Worm (Caenorhabditis elegans) whole organism, late embryonic: ENCODE measurements around the gene F54D5.2.

Experiments
- C08G9.2 ChIP-seq: sonication (generic microtip); optimal IDR thresholded peaks from 2 replicates; lab custom pipeline; 2016; ENCODE audit warnings: mild to moderate bottlenecking, missing genetic modification characterization, moderate library complexity, missing compliant biosample characterization
- C38D4.7 ChIP-seq: fragments of 200-800 bp; sonication (Bioruptor generic); optimal IDR thresholded peaks from 2 replicates; lab custom pipeline; 2018; ENCODE audit warnings: mild to moderate bottlenecking, missing genetic modification characterization, moderate library complexity, missing compliant biosample characterization
- F13H6.1 ChIP-seq: sonication (generic microtip); optimal IDR thresholded peaks from 2 replicates; lab custom pipeline; 2016; ENCODE audit warnings: missing genetic modification characterization, missing compliant biosample characterization
- K02D7.2 ChIP-seq: sonication (generic microtip); optimal IDR thresholded peaks from 2 replicates; lab custom pipeline; 2017; ENCODE audit warnings: mild to moderate bottlenecking, missing genetic modification characterization, missing compliant biosample characterization
- K09A11.1 ChIP-seq: sonication (generic microtip); optimal IDR thresholded peaks from 2 replicates; lab custom pipeline; 2017; ENCODE audit warnings: antibody characterized with exemption, mild to moderate bottlenecking, missing genetic modification characterization, missing compliant biosample characterization; ENCODE audit not compliant: insufficient read depth
- Y22D7AL.16 ChIP-seq: sonication (generic microtip); optimal IDR thresholded peaks from 2 replicates; lab custom pipeline; 2016; ENCODE audit warnings: missing genetic modification characterization, missing compliant biosample characterization
- ama-1 ChIP-seq: fragments of 150-350 bp; optimal IDR thresholded peaks from 2 replicates; lab custom pipeline; 2014
- ceh-18 ChIP-seq: sonication (generic microtip); optimal IDR thresholded peaks from 2 replicates; lab custom pipeline; 2016; ENCODE audit warnings: missing genetic modification characterization, missing compliant biosample characterization
- ceh-2 ChIP-seq: sonication (generic microtip); optimal IDR thresholded peaks from 2 replicates; lab custom pipeline; 2016; ENCODE audit warnings: missing genotype, missing genetic modification characterization, missing compliant biosample characterization
- ceh-31 ChIP-seq: sonication (generic microtip); optimal IDR thresholded peaks from 2 replicates; lab custom pipeline; 2016; ENCODE audit warnings: missing genetic modification characterization, missing compliant biosample characterization
- ceh-34 ChIP-seq: sonication (generic microtip); optimal IDR thresholded peaks from 2 replicates; lab custom pipeline; 2016; ENCODE audit warnings: mild to moderate bottlenecking, missing genetic modification characterization, missing compliant biosample characterization
- ceh-48 ChIP-seq: sonication (generic microtip); optimal IDR thresholded peaks from 2 replicates; lab custom pipeline; 2016; ENCODE audit warnings: missing genetic modification characterization, inconsistent platforms, missing compliant biosample characterization
- dve-1 ChIP-seq: sonication (generic microtip); optimal IDR thresholded peaks from 2 replicates; lab custom pipeline; 2017; ENCODE audit warnings: antibody characterized with exemption, mild to moderate bottlenecking, missing genetic modification characterization, missing compliant biosample characterization
- elt-2 ChIP-seq: sonication (generic microtip); optimal IDR thresholded peaks from 2 replicates; lab custom pipeline; 2016; ENCODE audit warnings: missing genetic modification reagents, missing genetic modification characterization, missing compliant biosample characterization
- elt-4 ChIP-seq: sonication (generic microtip); optimal IDR thresholded peaks from 2 replicates; lab custom pipeline; 2016; ENCODE audit warnings: missing genetic modification characterization, missing compliant biosample characterization
- fax-1 ChIP-seq: sonication (generic microtip); optimal IDR thresholded peaks from 2 replicates; lab custom pipeline; 2016; ENCODE audit warnings: missing genotype, missing genetic modification characterization, missing compliant biosample characterization
- gmeb-2 ChIP-seq: sonication (generic microtip); optimal IDR thresholded peaks from 2 replicates; lab custom pipeline; 2016; ENCODE audit warnings: missing genetic modification characterization, inconsistent platforms, missing compliant biosample characterization
- hlh-6 ChIP-seq: sonication (generic microtip); optimal IDR thresholded peaks from 2 replicates; lab custom pipeline; 2016; ENCODE audit warnings: missing genotype, missing genetic modification characterization, missing compliant biosample characterization
- hlh-8 ChIP-seq: sonication (generic microtip); optimal IDR thresholded peaks from 2 replicates; lab custom pipeline; 2016; ENCODE audit warnings: missing genotype, missing genetic modification characterization, missing compliant biosample characterization
- lin-11 ChIP-seq: fragments of 200-800 bp; sonication (Bioruptor generic); optimal IDR thresholded peaks from 2 replicates; lab custom pipeline; 2018; ENCODE audit warnings: mild to moderate bottlenecking, missing genetic modification characterization, missing compliant biosample characterization
- nfya-1 ChIP-seq: sonication (generic microtip); optimal IDR thresholded peaks from 2 replicates; lab custom pipeline; 2017; ENCODE audit warnings: missing genetic modification characterization, mild to moderate bottlenecking, missing compliant biosample characterization, antibody characterized with exemption, moderate library complexity
- nhr-11 ChIP-seq: fragments of 150-350 bp; optimal IDR thresholded peaks from 2 replicates; lab custom pipeline; 2014; ENCODE audit warnings: missing biosample characterization, missing genetic modification characterization
- nhr-232 ChIP-seq: sonication (generic microtip); optimal IDR thresholded peaks from 2 replicates; lab custom pipeline; 2016; ENCODE audit warnings: missing genetic modification characterization, missing compliant biosample characterization
- pag-3 ChIP-seq: sonication (generic microtip); optimal IDR thresholded peaks from 2 replicates; lab custom pipeline; 2016; ENCODE audit warnings: missing compliant biosample characterization, missing genetic modification characterization, borderline replicate concordance
- pha-4 ChIP-seq: fragments of 150-350 bp; optimal IDR thresholded peaks from 2 replicates; lab custom pipeline; 2018; ENCODE audit warnings: missing biosample characterization, missing genetic modification reagents, missing genetic modification characterization
- pqm-1 ChIP-seq: sonication (generic microtip); optimal IDR thresholded peaks from 2 replicates; lab custom pipeline; 2016; ENCODE audit warnings: missing genetic modification characterization, missing compliant biosample characterization
- ref-2 ChIP-seq: sonication (generic microtip); optimal IDR thresholded peaks from 2 replicates; lab custom pipeline; 2016; ENCODE audit warnings: missing genetic modification characterization, missing compliant biosample characterization
- rnt-1 ChIP-seq: sonication (generic microtip); optimal IDR thresholded peaks from 2 replicates; lab custom pipeline; 2016; ENCODE audit warnings: missing genetic modification characterization, missing compliant biosample characterization
- sdc-2 ChIP-seq: sonication (generic microtip); optimal IDR thresholded peaks from 2 replicates; lab custom pipeline; 2016; ENCODE audit warnings: missing genotype, missing genetic modification characterization, missing compliant biosample characterization
- sox-2 ChIP-seq: fragments of 200-800 bp; sonication (Bioruptor generic); IDR thresholded peaks from 2 replicates; pipeline ENCODE4 v1.3.6; 2022; ENCODE audit warnings: missing genetic modification reagents, missing genetic modification characterization, missing compliant biosample characterization
- syd-9 ChIP-seq: sonication (generic microtip); optimal IDR thresholded peaks from 2 replicates; lab custom pipeline; 2016; ENCODE audit warnings: mild to moderate bottlenecking, missing genetic modification characterization, moderate library complexity, missing compliant biosample characterization
- tbx-2 ChIP-seq: sonication (generic microtip); optimal IDR thresholded peaks from 2 replicates; lab custom pipeline; 2016; ENCODE audit warnings: missing genetic modification characterization, missing compliant biosample characterization
- tbx-7 ChIP-seq: sonication (generic microtip); optimal IDR thresholded peaks from 2 replicates; lab custom pipeline; 2016; ENCODE audit warnings: missing genotype, missing genetic modification characterization, missing compliant biosample characterization
- unc-86 ChIP-seq: sonication (generic microtip); optimal IDR thresholded peaks from 2 replicates; lab custom pipeline; 2016; ENCODE audit warnings: missing genetic modification characterization, missing compliant biosample characterization
- ztf-16 ChIP-seq: sonication (generic microtip); optimal IDR thresholded peaks from 2 replicates; lab custom pipeline; 2017; ENCODE audit warnings: missing genetic modification characterization, missing compliant biosample characterization

F54D5.2 gene

ce11 chrII:11534429-11535099, 38.4 kb upstream of the F54D5.2 start, which contains the start of gene Y62F5A.12 (continued):
- TF ChIP-seq tbx-2 (tag; lab: Kevin White, UChicago) (peak; percentile 99), lin-11 (tag; lab: Kevin White, UChicago) (peak; percentile 22), ztf-16 (tag; lab: Kevin White, UChicago) (peak; percentile 78), sox-2 (GFP tag; lab: Robert Waterston, UW) (peak; percentile 35; the same call in 1 of the 2 replicates), rnt-1 (tag; lab: Kevin White, UChicago) (peak; percentile 98), pqm-1 (tag; lab: Kevin White, UChicago) (peak; percentile 89), ceh-2 (tag; lab: Kevin White, UChicago) (peak; percentile 95), hlh-6 (peak; percentile 62), fax-1 (tag; lab: Kevin White, UChicago) (peak; percentile 94), ceh-48 (tag; lab: Kevin White, UChicago) (peak; percentile 35), unc-86 (tag; lab: Kevin White, UChicago) (peak; percentile 79), nfya-1 (peak; percentile 35), Y22D7AL.16 (peak; percentile 5), pag-3 (tag; lab: Kevin White, UChicago) (peak; percentile 96), elt-4 (tag; lab: Kevin White, UChicago) (peak; percentile 79), ceh-18 (tag; lab: Kevin White, UChicago) (peak; percentile 89), syd-9 (tag; lab: Kevin White, UChicago) (peak; percentile 85), C08G9.2 (tag; lab: Kevin White, UChicago) (peak; percentile 97)

- TF ChIP-seq sdc-2 (peak; percentile 36), dve-1 (tag; lab: Kevin White, UChicago) (no peak), hlh-8 (tag; lab: Kevin White, UChicago) (no peak), ceh-34 (tag; lab: Kevin White, UChicago) (no peak), ceh-31 (tag; lab: Kevin White, UChicago) (peak; percentile 42), gmeb-2 (tag; lab: Kevin White, UChicago) (peak; percentile 4), K09A11.1 (no peak), sox-2 (GFP tag; lab: Robert Waterston, UW) (no peak), nhr-232 (no peak), ref-2 (tag; lab: Kevin White, UChicago) (peak; percentile 68), tbx-7 (tag; lab: Kevin White, UChicago) (no peak), ama-1 (lab: Kevin White, UChicago) (no peak), tbx-2 (tag; lab: Kevin White, UChicago) (peak; percentile 48)
These were observed 37.6 kb upstream of the F54D5.2 start for ce11 chrII:11535429-11535828.

ce11 chrII:11535924-11536323, 37.1 kb upstream of the F54D5.2 start:
- TF ChIP-seq elt-2 (tag; lab: Kevin White, UChicago) (peak; percentile 43), ztf-16 (tag; lab: Kevin White, UChicago) (no peak)

DNA sequence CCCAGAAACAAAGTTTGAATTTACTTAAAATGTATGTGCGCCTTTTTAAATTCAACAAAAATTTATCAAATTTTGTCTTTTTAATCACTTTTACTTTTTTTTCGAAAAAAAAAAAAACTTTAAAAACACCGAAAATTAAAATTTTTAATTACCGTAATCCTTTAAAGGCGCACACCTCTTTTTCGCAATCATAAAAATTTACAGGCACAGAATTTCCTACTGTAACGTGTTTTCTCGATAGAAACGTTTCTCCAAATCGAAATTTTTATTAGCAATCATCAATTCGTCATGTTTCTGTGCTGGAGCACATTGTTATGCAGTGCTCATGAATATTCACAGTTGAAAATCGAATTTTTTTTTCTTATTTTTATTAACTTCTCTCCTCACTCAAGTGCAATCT, 36.5 kb upstream of the F54D5.2 start:
- no peak for TF ChIP-seq nfya-1
- TF ChIP-seq F13H6.1 (tag; lab: Kevin White, UChicago) = no peak
- no peak for TF ChIP-seq pha-4 (tag; lab: Kevin White, UChicago)
- TF ChIP-seq K02D7.2 = no peak
- TF ChIP-seq hlh-6 = no peak
- no peak for TF ChIP-seq nhr-11 (tag; lab: Kevin White, UChicago)
- no peak for TF ChIP-seq C38D4.7
- TF ChIP-seq, all 69 proteins: peak for 0
